Fruit fly (Drosophila melanogaster) whole organism, embryonic: Measurements from ENCODE around the gene NK7.1.

Experiments used
- CG10462 ChIP-seq: fragments of 200-800 bp; sonication (Bioruptor generic); optimal IDR thresholded peaks from 2 replicates; lab custom pipeline; 2016; ENCODE audit warnings: missing biosample characterization, missing genetic modification characterization
- CG8478 ChIP-seq: fragments of >200 bp; optimal IDR thresholded peaks from 2 replicates; lab custom pipeline; 2018
- HmgD ChIP-seq: fragments of 200-800 bp; sonication (Bioruptor generic); optimal IDR thresholded peaks from 3 replicates; lab custom pipeline; 2016; ENCODE audit warnings: missing biosample characterization, missing genetic modification characterization
- Hr78 ChIP-seq, 2 experiments: fragments of 200-800 bp in 1 of 2; fragments of >200 bp in 1 of 2; sonication (Bioruptor generic) in 1 of 2; optimal IDR thresholded peaks; 2 replicates each; lab custom pipeline; 2017 to 2019; ENCODE audit warnings: missing biosample characterization in 2 of 2, missing genetic modification characterization in 2 of 2, mild to moderate bottlenecking in 1 of 2, moderate library complexity in 1 of 2
- shn ChIP-seq: fragments of 200-800 bp; sonication (Bioruptor generic); optimal IDR thresholded peaks from 3 replicates; lab custom pipeline; 2016; ENCODE audit warnings: missing biosample characterization, missing genetic modification characterization
- trem ChIP-seq: fragments of 200-800 bp; optimal IDR thresholded peaks from 3 replicates; lab custom pipeline; 2019; ENCODE audit warnings: missing biosample characterization, mild to moderate bottlenecking, missing genetic modification characterization, moderate library complexity

DNA sequence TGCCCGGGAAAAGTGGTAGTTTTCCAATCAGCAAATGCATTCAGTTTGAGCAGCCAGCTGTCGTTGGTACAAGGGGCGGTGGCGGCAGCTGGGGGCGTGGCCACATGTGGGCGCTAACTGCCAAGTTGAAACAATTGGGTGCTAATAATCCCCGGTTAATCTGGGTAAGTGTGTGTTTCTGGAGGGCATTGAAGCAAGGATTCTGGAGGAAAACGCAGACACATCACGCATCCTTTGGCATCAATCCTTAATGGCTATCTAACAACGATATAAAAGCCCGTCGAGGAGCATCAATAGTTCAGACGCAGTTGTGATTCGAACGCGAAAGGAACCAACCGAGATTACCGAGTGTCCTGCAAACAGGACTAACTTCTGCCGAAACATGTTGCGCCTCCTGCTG is 58.2 kb downstream of the NK7.1 start, which contains the start of gene Crz:
- TF ChIP-seq CG10462 (GFP tag; lab: Kevin White, UChicago), result no peak
- no peak for TF ChIP-seq trem (tag; lab: Kevin White, UChicago)
- TF ChIP-seq shn (GFP tag; lab: Kevin White, UChicago), result no peak
- TF ChIP-seq HmgD (GFP tag; lab: Kevin White, UChicago), result no peak
- TF ChIP-seq Hr78 (GFP tag; optimal IDR thresholded peaks at IDR 0.05; lab: Kevin White, UChicago), result no peak
- no peak for TF ChIP-seq CG8478
